Fruit fly (Drosophila melanogaster): ENCODE results near the gene ImpL2.

ImpL2 gene

DNA sequence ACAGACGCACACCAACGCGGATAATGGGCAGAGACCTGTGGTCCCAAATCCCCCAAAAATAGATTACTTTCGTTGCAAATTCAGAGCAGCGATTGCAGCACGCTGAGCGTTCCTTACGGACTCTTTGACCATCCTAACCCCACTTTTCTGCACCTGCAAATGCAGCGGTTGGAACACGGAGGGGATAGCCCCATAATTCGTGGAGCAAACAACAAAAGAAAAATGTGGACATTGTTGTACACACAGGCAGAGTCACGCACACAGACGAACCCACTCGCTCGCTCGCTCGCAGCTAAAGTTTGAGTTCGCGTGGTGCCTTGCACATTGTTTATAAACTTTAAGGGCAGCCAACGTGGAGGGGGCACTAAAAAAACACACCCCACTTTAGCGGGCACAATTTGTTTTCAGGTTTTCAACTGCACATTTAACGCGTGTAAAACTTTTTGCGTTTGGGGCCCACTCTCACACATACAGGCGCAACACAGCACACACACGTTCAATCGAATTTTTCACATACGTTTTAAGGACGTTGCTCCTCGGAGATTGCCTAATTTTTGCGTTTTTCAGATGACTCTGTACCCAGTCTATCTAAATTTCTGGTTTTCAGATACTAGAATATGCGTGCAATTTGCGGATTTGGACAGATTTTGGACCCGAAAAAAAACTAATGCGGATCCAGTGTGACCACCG is 17.8 kb upstream of the ImpL2 start:
- no peak for TF ChIP-seq CG11247 (GFP tag; IDR thresholded peaks at IDR 0.05)
- 0 out of 2 replicates have a peak, but pooled peaks have one; percentile 31 for TF ChIP-seq CG10959 (GFP tag; IDR thresholded peaks at IDR 0.05)
- TF ChIP-seq CG32767 (GFP tag; IDR thresholded peaks at IDR 0.05) = peak; percentile 57; the same call in 1 of the 2 replicates
- TF ChIP-seq CG8478 (optimal IDR thresholded peaks at IDR 0.05) = peak; percentile 10
- TF ChIP-seq mld (GFP tag; IDR thresholded peaks at IDR 0.05; ENCODE audit: partially characterized antibody) = 0 out of 3 replicates have a peak, but pooled peaks have one; percentile 58
- peak in 1 of 2 experiments; percentile 54 for TF ChIP-seq Hr78 (GFP tag; optimal IDR thresholded peaks at IDR 0.05)
- TF ChIP-seq CG32532 (GFP tag; IDR thresholded peaks at IDR 0.05) = no peak
- peak; percentile 48 for TF ChIP-seq sens (GFP tag)
- no peak for TF ChIP-seq esg (GFP tag; conservative IDR thresholded peaks at IDR 0.05)
- TF ChIP-seq H2.0 (GFP tag; IDR thresholded peaks at IDR 0.05) = no peak
- TF ChIP-seq so (GFP tag; IDR thresholded peaks at IDR 0.05) = 0 out of 3 replicates have a peak, but pooled peaks have one; percentile 12
- peak; percentile 26 for TF ChIP-seq MBD-R2 (GFP tag; IDR thresholded peaks at IDR 0.05)
- no peak for TF ChIP-seq yki (optimal IDR thresholded peaks at IDR 0.05)
- 0 out of 2 replicates have a peak, but pooled peaks have one; percentile 17 for TF ChIP-seq ttk (GFP tag; IDR thresholded peaks at IDR 0.05)
- TF ChIP-seq CG12104 (GFP tag; optimal IDR thresholded peaks at IDR 0.05) = peak; percentile 6
- no peak for TF ChIP-seq tna (GFP tag; IDR thresholded peaks at IDR 0.05; ENCODE audit: partially characterized antibody)
- no peak for TF ChIP-seq CG17612 (GFP tag; IDR thresholded peaks at IDR 0.05)
- peak; percentile 22 for TF ChIP-seq pzg (GFP tag; optimal IDR thresholded peaks at IDR 0.05)
- peak; percentile 4 for TF ChIP-seq CG5180 (GFP tag; optimal IDR thresholded peaks at IDR 0.05)
- TF ChIP-seq Med (GFP tag) = peak; percentile 20
- TF ChIP-seq CG4617 (GFP tag; optimal IDR thresholded peaks at IDR 0.05; ENCODE audit: borderline replicate concordance) = peak; percentile 46
- 0 out of 2 replicates have a peak, but pooled peaks have one; percentile 18 for TF ChIP-seq sna (GFP tag; IDR thresholded peaks at IDR 0.05; ENCODE audit: partially characterized antibody)
- TF ChIP-seq Trl (optimal IDR thresholded peaks at IDR 0.05) = peak in 1 of 2 experiments; percentile 13
- TF ChIP-seq Trl (GFP tag; optimal IDR thresholded peaks at IDR 0.05) = no peak
- TF ChIP-seq bigmax (GFP tag; optimal IDR thresholded peaks at IDR 0.05) = peak; percentile 91
- 0 out of 2 replicates have a peak, but pooled peaks have one; percentile 14 for TF ChIP-seq bbx (GFP tag; IDR thresholded peaks at IDR 0.05; ENCODE audit: partially characterized antibody)
- TF ChIP-seq chm (GFP tag; IDR thresholded peaks at IDR 0.05) = peak; percentile 13; the same call in 1 of the 2 replicates
- peak; percentile 91 for TF ChIP-seq cg (GFP tag; optimal IDR thresholded peaks at IDR 0.05)
- peak; percentile 78 for TF ChIP-seq MESR4 (GFP tag; optimal IDR thresholded peaks at IDR 0.05)
- no peak for TF ChIP-seq pan (optimal IDR thresholded peaks at IDR 0.05)
- TF ChIP-seq pan (GFP tag; optimal IDR thresholded peaks at IDR 0.05 in 1 of 2, IDR thresholded peaks at IDR 0.05 in 1 of 2) = peak in 1 of 2 experiments; percentile 25
- peak; percentile 30 for TF ChIP-seq YL-1 (GFP tag; optimal IDR thresholded peaks at IDR 0.05)
- TF ChIP-seq CG16863 (GFP tag; optimal IDR thresholded peaks at IDR 0.05) = no peak
- no peak; the same call in 1 of the 2 replicates for TF ChIP-seq CG2129 (GFP tag; IDR thresholded peaks at IDR 0.05; ENCODE audit: partially characterized antibody)
- TF ChIP-seq chinmo (GFP tag; IDR thresholded peaks at IDR 0.05; ENCODE audit: partially characterized antibody) = peak; percentile 86; the same call in 1 of the 4 replicates
- 0 out of 3 replicates have a peak, but pooled peaks have one; percentile 20 for TF ChIP-seq CG14860 (GFP tag; IDR thresholded peaks at IDR 0.05; ENCODE audit: partially characterized antibody)
- 0 out of 2 replicates have a peak, but pooled peaks have one; percentile 12 for TF ChIP-seq lmd (GFP tag; IDR thresholded peaks at IDR 0.05)

dm6 chr3L:4252862-4253610 is 17.1 kb upstream of the ImpL2 start:
- TF ChIP-seq CG4820 (GFP tag; optimal IDR thresholded peaks at IDR 0.05) = no peak
- no peak for TF ChIP-seq gcm2 (GFP tag; optimal IDR thresholded peaks at IDR 0.05)
- TF ChIP-seq CG5953 (GFP tag; IDR thresholded peaks at IDR 0.05) = no peak
- no peak for TF ChIP-seq dmrt99B (tag; optimal IDR thresholded peaks at IDR 0.05)
- TF ChIP-seq kni (GFP tag; optimal IDR thresholded peaks at IDR 0.05) = peak; percentile 86
- peak; percentile 4 for TF ChIP-seq CG1233 (GFP tag; optimal IDR thresholded peaks at IDR 0.05)
- no peak for TF ChIP-seq tx (GFP tag; optimal IDR thresholded peaks at IDR 0.05)
- no peak for TF ChIP-seq Neu2 (GFP tag; optimal IDR thresholded peaks at IDR 0.05; ENCODE audit: borderline replicate concordance)
- no peak for TF ChIP-seq CG9932 (GFP tag; IDR thresholded peaks at IDR 0.05)
- TF ChIP-seq Pdp1 (GFP tag; optimal IDR thresholded peaks at IDR 0.05) = peak in 1 of 2 experiments; percentile 29
- no peak for TF ChIP-seq CG16815 (GFP tag; optimal IDR thresholded peaks at IDR 0.05)
- TF ChIP-seq CG17802 (tag; optimal IDR thresholded peaks at IDR 0.05) = peak; percentile 6

Data from whole organism, embryonic.